Worm (Caenorhabditis elegans) whole organism, L2 larva: ENCODE data around the gene F14H3.6.

Experiments used
- C34F6.9 ChIP-seq: fragments of 150-350 bp; optimal IDR thresholded peaks from 2 replicates; lab custom pipeline; 2014; ENCODE audit warnings: missing biosample characterization, missing genetic modification characterization
- F13H6.1 ChIP-seq: sonication (generic microtip); optimal IDR thresholded peaks from 2 replicates; lab custom pipeline; 2016; ENCODE audit warnings: missing genetic modification characterization, missing compliant biosample characterization
- R02D3.7 ChIP-seq: fragments of 150-350 bp; optimal IDR thresholded peaks from 2 replicates; lab custom pipeline; 2014; ENCODE audit warnings: missing biosample characterization, missing genetic modification characterization
- Y55F3AM.14 ChIP-seq: fragments of 200-800 bp; sonication (Bioruptor generic); optimal IDR thresholded peaks from 2 replicates; lab custom pipeline; 2018; ENCODE audit warnings: mild to moderate bottlenecking, missing genetic modification characterization, missing compliant biosample characterization
- ZK546.5 ChIP-seq: sonication (generic microtip); optimal IDR thresholded peaks from 2 replicates; lab custom pipeline; 2017; ENCODE audit warnings: missing biosample characterization, missing genetic modification characterization
- ama-1 ChIP-seq: fragments of 150-350 bp; optimal IDR thresholded peaks from 2 replicates; lab custom pipeline; 2018; ENCODE audit warnings: inconsistent platforms
- ceh-16 ChIP-seq: fragments of 150-350 bp; optimal IDR thresholded peaks from 2 replicates; lab custom pipeline; 2014; ENCODE audit warnings: missing biosample characterization, missing genetic modification characterization
- ceh-82 ChIP-seq: fragments of 150-350 bp; optimal IDR thresholded peaks from 2 replicates; lab custom pipeline; 2014; ENCODE audit warnings: missing biosample characterization, missing genetic modification characterization
- egl-27 ChIP-seq: sonication (generic microtip); optimal IDR thresholded peaks from 3 replicates; lab custom pipeline; 2017; ENCODE audit warnings: missing biosample characterization, missing genetic modification reagents, missing genetic modification characterization
- elt-1 ChIP-seq: fragments of 150-350 bp; optimal IDR thresholded peaks from 2 replicates; lab custom pipeline; 2014; ENCODE audit warnings: missing biosample characterization, missing genetic modification characterization
- elt-3 ChIP-seq: sonication (generic microtip); optimal IDR thresholded peaks from 2 replicates; lab custom pipeline; 2017; ENCODE audit warnings: missing biosample characterization, missing genetic modification characterization
- fos-1 ChIP-seq: fragments of 150-350 bp; optimal IDR thresholded peaks from 2 replicates; lab custom pipeline; 2014; ENCODE audit warnings: missing biosample characterization, missing genetic modification characterization
- lin-11 ChIP-seq: fragments of 150-350 bp; sonication (generic microtip); optimal IDR thresholded peaks from 2 replicates; lab custom pipeline; 2014; ENCODE audit warnings: missing biosample characterization, missing genetic modification characterization, inconsistent platforms, mixed read lengths
- lin-13 ChIP-seq: fragments of 150-350 bp; optimal IDR thresholded peaks from 2 replicates; lab custom pipeline; 2014; ENCODE audit warnings: missing biosample characterization, missing genetic modification reagents, missing genetic modification characterization
- lin-39 ChIP-seq: fragments of 150-350 bp; optimal IDR thresholded peaks from 2 replicates; lab custom pipeline; 2014; ENCODE audit warnings: missing biosample characterization, missing genetic modification reagents, missing genetic modification characterization
- lsy-2 ChIP-seq, 2 experiments: fragments of 150-350 bp in 1 of 2; sonication (generic microtip) in 1 of 2; optimal IDR thresholded peaks; 2 replicates each; lab custom pipeline; 2014 to 2017; ENCODE audit warnings: missing biosample characterization in 2 of 2, missing genetic modification characterization in 2 of 2
- mab-5 ChIP-seq: fragments of 150-350 bp; optimal IDR thresholded peaks from 2 replicates; lab custom pipeline; 2014; ENCODE audit warnings: missing biosample characterization, missing genetic modification characterization
- mbf-1 ChIP-seq: sonication (generic microtip); optimal IDR thresholded peaks from 2 replicates; lab custom pipeline; 2017; ENCODE audit warnings: missing biosample characterization, missing genetic modification characterization
- nhr-11 ChIP-seq: fragments of 150-350 bp; optimal IDR thresholded peaks from 2 replicates; lab custom pipeline; 2014; ENCODE audit warnings: missing biosample characterization, missing genetic modification characterization
- nhr-12 ChIP-seq: fragments of 150-350 bp; optimal IDR thresholded peaks from 2 replicates; lab custom pipeline; 2014; ENCODE audit warnings: missing biosample characterization, missing genetic modification characterization
- nhr-129 ChIP-seq: fragments of 150-350 bp; optimal IDR thresholded peaks from 2 replicates; lab custom pipeline; 2014; ENCODE audit warnings: missing biosample characterization, missing genetic modification characterization
- nhr-21 ChIP-seq: fragments of 150-350 bp; optimal IDR thresholded peaks from 2 replicates; lab custom pipeline; 2014; ENCODE audit warnings: missing biosample characterization, missing genetic modification characterization
- nhr-23 ChIP-seq: fragments of 150-350 bp; optimal IDR thresholded peaks from 2 replicates; lab custom pipeline; 2014; ENCODE audit warnings: missing biosample characterization, missing genetic modification reagents, missing genetic modification characterization
- nhr-77 ChIP-seq: fragments of 150-350 bp; optimal IDR thresholded peaks from 2 replicates; lab custom pipeline; 2014; ENCODE audit warnings: missing biosample characterization, missing genetic modification characterization
- peb-1 ChIP-seq: fragments of 150-350 bp; optimal IDR thresholded peaks from 2 replicates; lab custom pipeline; 2014; ENCODE audit warnings: missing biosample characterization, missing genetic modification characterization
- sem-4 ChIP-seq: fragments of 150-350 bp; optimal IDR thresholded peaks from 2 replicates; lab custom pipeline; 2014; ENCODE audit warnings: missing biosample characterization, missing genetic modification reagents, missing genetic modification characterization
- skn-1 ChIP-seq: sonication (generic microtip); optimal IDR thresholded peaks from 2 replicates; lab custom pipeline; 2017; ENCODE audit warnings: missing biosample characterization, missing genetic modification characterization
- sma-9 ChIP-seq, 2 experiments: fragments of 150-350 bp in 1 of 2; sonication (generic microtip) in 1 of 2; optimal IDR thresholded peaks; 2 replicates each; lab custom pipeline; 2014 to 2016; ENCODE audit warnings: missing genetic modification characterization in 2 of 2, mild to moderate bottlenecking in 1 of 2, missing biosample characterization in 1 of 2, missing compliant biosample characterization in 1 of 2, missing genetic modification reagents in 1 of 2, moderate library complexity in 1 of 2
- snpc-4 ChIP-seq: fragments of 150-350 bp; optimal IDR thresholded peaks from 2 replicates; lab custom pipeline; 2014; ENCODE audit warnings: missing biosample characterization, missing genetic modification characterization
- unc-55 ChIP-seq: fragments of 150-350 bp; sonication (generic microtip); optimal IDR thresholded peaks from 3 replicates; lab custom pipeline; 2014; ENCODE audit warnings: missing biosample characterization, missing genetic modification reagents, missing genetic modification characterization
- zag-1 ChIP-seq: fragments of 150-350 bp; optimal IDR thresholded peaks from 2 replicates; lab custom pipeline; 2014; ENCODE audit warnings: missing biosample characterization, missing genetic modification characterization
- ztf-1 ChIP-seq: fragments of 200-800 bp; sonication (Bioruptor generic); conservative IDR thresholded peaks from 2 replicates; pipeline ENCODE4 v1.3.6; 2022; ENCODE audit warnings: missing genetic modification characterization, missing compliant biosample characterization
- ztf-4 ChIP-seq: fragments of 150-350 bp; optimal IDR thresholded peaks from 2 replicates; lab custom pipeline; 2014; ENCODE audit warnings: missing biosample characterization, missing genetic modification characterization

F14H3.6 gene

ce11 chrV:16033491-16033890 lies 25.2 kb downstream of the F14H3.6 start:
- no peak for TF ChIP-seq unc-55 (GFP tag; lab: Kevin White, UChicago)
- TF ChIP-seq lsy-2 (tag; optimal IDR thresholded peaks at IDR 0.05; lab: Kevin White, UChicago) = no peak
- TF ChIP-seq elt-3 = no peak
- no peak for TF ChIP-seq peb-1
- no peak for TF ChIP-seq egl-27 (tag; lab: Kevin White, UChicago)
- no peak for TF ChIP-seq ztf-1 (GFP tag; lab: Robert Waterston, UW)
- TF ChIP-seq nhr-129 (tag; lab: Kevin White, UChicago) = no peak
- TF ChIP-seq nhr-12 (tag; lab: Kevin White, UChicago) = no peak
- no peak for TF ChIP-seq ama-1 (lab: Kevin White, UChicago)
- TF ChIP-seq lin-39 = no peak

ce11 chrV:16032761-16033160 lies 25.9 kb downstream of the F14H3.6 start, which contains the start of gene T10C6.16:
TSS of gene T10C6.16 (minus strand) at chrV:16033005.
- TF ChIP-seq nhr-23 (tag; lab: Kevin White, UChicago) (no peak), F13H6.1 (no peak), R02D3.7 (tag; lab: Kevin White, UChicago) (no peak), Y55F3AM.14 (no peak)
- TF ChIP-seq, all 48 proteins: peak for 0

- no peak for TF ChIP-seq ceh-82 (tag; lab: Kevin White, UChicago)
Observed at ce11 chrV:16031571-16031970, 27.1 kb downstream of the F14H3.6 start, which contains the start of gene T10C6.7. TSS of gene T10C6.7 (minus strand) at chrV:16031713.

DNA sequence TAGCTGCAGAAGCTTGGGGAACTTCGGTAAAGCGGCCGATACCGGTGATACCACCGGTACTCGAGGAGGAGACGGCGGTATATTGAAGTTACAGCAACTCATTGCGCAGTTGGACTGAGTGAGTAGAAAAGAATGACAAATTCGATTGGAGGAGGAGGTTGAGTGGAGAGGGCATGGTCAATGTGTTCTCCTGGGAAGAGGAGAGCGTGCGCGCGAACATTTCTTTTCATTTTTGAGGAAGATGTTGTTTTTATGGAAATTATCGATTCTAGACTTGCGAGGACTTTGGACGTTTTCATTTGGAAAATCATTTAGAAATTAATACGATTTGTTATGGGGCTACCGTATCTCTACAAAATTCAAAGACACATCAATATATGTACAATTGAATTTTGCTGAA lies 29.5 kb downstream of the F14H3.6 start:
- TF ChIP-seq nhr-21 (no peak), ztf-4 (tag; lab: Kevin White, UChicago) (no peak), unc-55 (GFP tag; lab: Kevin White, UChicago) (no peak), nhr-11 (tag; lab: Kevin White, UChicago) (no peak), zag-1 (tag; lab: Kevin White, UChicago) (no peak)
- TF ChIP-seq, all 48 proteins: peak for 0

ce11 chrV:16024917-16025316 lies 33.8 kb downstream of the F14H3.6 start:
- TF ChIP-seq ceh-16 (tag; lab: Kevin White, UChicago) (no peak), ztf-1 (GFP tag; lab: Robert Waterston, UW) (no peak), ceh-82 (tag; lab: Kevin White, UChicago) (no peak), nhr-12 (tag; lab: Kevin White, UChicago) (no peak), nhr-129 (tag; lab: Kevin White, UChicago) (no peak), snpc-4 (no peak), peb-1 (no peak), lin-13 (GFP tag; lab: Kevin White, UChicago) (no peak), sem-4 (no peak), Y55F3AM.14 (no peak), fos-1 (tag; lab: Kevin White, UChicago) (no peak)

ce11 chrV:16024300-16024699 lies 34.4 kb downstream of the F14H3.6 start, which contains the start of gene T10C6.6:
TSS of gene T10C6.6 (plus strand) at chrV:16024326.
- no peak for TF ChIP-seq lin-11 (tag; lab: Kevin White, UChicago)
- TF ChIP-seq egl-27 (tag; lab: Kevin White, UChicago) = no peak
- no peak for TF ChIP-seq skn-1 (tag; lab: Kevin White, UChicago)
- no peak for TF ChIP-seq R02D3.7 (tag; lab: Kevin White, UChicago)
- TF ChIP-seq sma-9 (GFP tag; optimal IDR thresholded peaks at IDR 0.05; lab: Kevin White, UChicago) = no peak
- no peak for TF ChIP-seq sma-9 (tag; optimal IDR thresholded peaks at IDR 0.05; lab: Kevin White, UChicago)
- no peak for TF ChIP-seq C34F6.9
- TF ChIP-seq ztf-4 (tag; lab: Kevin White, UChicago) = no peak
- no peak for TF ChIP-seq fos-1 (tag; lab: Kevin White, UChicago)
- TF ChIP-seq ztf-1 (GFP tag; lab: Robert Waterston, UW) = no peak
- no peak for TF ChIP-seq sem-4
- TF ChIP-seq, all 48 proteins: peak for 0

- TF ChIP-seq nhr-77 (tag; lab: Kevin White, UChicago) (no peak), nhr-11 (tag; lab: Kevin White, UChicago) (no peak), ama-1 (lab: Kevin White, UChicago) (no peak), Y55F3AM.14 (no peak), mab-5 (tag; lab: Kevin White, UChicago) (no peak), nhr-23 (tag; lab: Kevin White, UChicago) (no peak), nhr-21 (no peak), nhr-129 (tag; lab: Kevin White, UChicago) (no peak), ZK546.5 (tag; lab: Kevin White, UChicago) (no peak), snpc-4 (no peak), sma-9 (GFP tag; optimal IDR thresholded peaks at IDR 0.05; lab: Kevin White, UChicago) (no peak), sma-9 (tag; optimal IDR thresholded peaks at IDR 0.05; lab: Kevin White, UChicago) (no peak), elt-1 (tag; lab: Kevin White, UChicago) (no peak), zag-1 (tag; lab: Kevin White, UChicago) (no peak), elt-3 (no peak), mbf-1 (tag; lab: Kevin White, UChicago) (no peak)
- TF ChIP-seq, all 48 proteins: peak for 0
Observed at ce11 chrV:16023559-16023958, 35.1 kb downstream of the F14H3.6 start.
